Worm (Caenorhabditis elegans) whole organism, L4/young adult: ENCODE data around the gene T16G12.1.

ENCODE experiments used
- W03F9.2 ChIP-seq: fragments of 150-350 bp; optimal IDR thresholded peaks from 2 replicates; lab custom pipeline; 2014; ENCODE audit warnings: missing biosample characterization, missing genetic modification characterization
- him-1 ChIP-seq: sonication (generic microtip); optimal IDR thresholded peaks from 2 replicates; lab custom pipeline; 2016; ENCODE audit warnings: missing genotype, missing genetic modification reagents, missing genetic modification characterization, missing compliant biosample characterization

- TF ChIP-seq him-1 (tag; lab: Kevin White, UChicago) (no peak), W03F9.2 (no peak)
Observed at ce11 chrIII:10049682-10050081, at the start of gene T16G12.1.
